Fruit fly (Drosophila melanogaster) Kc167 (cell line): ENCODE data around the gene Ca-Ma2d.

Source experiments
- Myc ChIP-seq: fragments of >200 bp; optimal IDR thresholded peaks from 2 replicates; lab custom pipeline; 2017; ENCODE audit warnings: missing external identifiers
- Sin3A ChIP-seq: fragments of >200 bp; optimal IDR thresholded peaks from 2 replicates; lab custom pipeline; 2018; ENCODE audit warnings: missing external identifiers
- insv ChIP-seq: fragments of >200 bp; optimal IDR thresholded peaks from 3 replicates; lab custom pipeline; 2018; ENCODE audit warnings: missing external identifiers
- psq ChIP-seq: fragments of >200 bp; optimal IDR thresholded peaks from 2 replicates; lab custom pipeline; 2017; ENCODE audit warnings: missing external identifiers
- ttk ChIP-seq: sonication (Bioruptor generic); optimal IDR thresholded peaks from 2 replicates; lab custom pipeline; 2017; ENCODE audit warnings: missing external identifiers

- TF ChIP-seq Sin3A (lab: Kevin White, UChicago), result no peak
- TF ChIP-seq insv (lab: Kevin White, UChicago), result no peak
- TF ChIP-seq Myc, result no peak
- TF ChIP-seq psq (lab: Kevin White, UChicago), result no peak
- TF ChIP-seq ttk (lab: Kevin White, UChicago), result no peak
Measured at dm6 chr2L:16287006-16287601, 55.8 kb downstream of the Ca-Ma2d start.
